Fruit fly (Drosophila melanogaster): ENCODE results near the gene SelT.
A peak's percentile ranks its signal among the peaks of the same experiment; 100 is the strongest.

The SelT gene

dm6 chr2L:5007256-5007655, 3.5 kb upstream of the SelT start (continued):
- TF ChIP-seq CG6163 (GFP tag; IDR thresholded peaks at IDR 0.05): peak; percentile 20; the same call in 1 of the 3 replicates
- no peak for TF ChIP-seq net (GFP tag; optimal IDR thresholded peaks at IDR 0.05)
- TF ChIP-seq CG6792 (GFP tag; optimal IDR thresholded peaks at IDR 0.05): no peak

- TF ChIP-seq CG1621 (tag; optimal IDR thresholded peaks at IDR 0.05) (peak; percentile 2), CG10631 (GFP tag; optimal IDR thresholded peaks at IDR 0.05) (no peak), CG3032 (tag; optimal IDR thresholded peaks at IDR 0.05) (peak; percentile 17), esn (GFP tag; optimal IDR thresholded peaks at IDR 0.05) (peak; percentile 54), Eip75B (GFP tag; optimal IDR thresholded peaks at IDR 0.05) (no peak), Hr39 (GFP tag; optimal IDR thresholded peaks at IDR 0.05) (no peak), fd59A (GFP tag; optimal IDR thresholded peaks at IDR 0.05) (no peak), dac (GFP tag; optimal IDR thresholded peaks at IDR 0.05) (no peak), CG6792 (GFP tag; optimal IDR thresholded peaks at IDR 0.05) (no peak), Eip78C (GFP tag) (peak; percentile 79), dsx (GFP tag; optimal IDR thresholded peaks at IDR 0.05; ENCODE audit: poor library complexity, severe bottlenecking) (peak; percentile 4), CG15336 (GFP tag; IDR thresholded peaks at IDR 0.05) (0 out of 2 replicates have a peak, but pooled peaks have one; percentile 14), Sox14 (GFP tag; optimal IDR thresholded peaks at IDR 0.05) (peak; percentile 23), Smox (GFP tag; optimal IDR thresholded peaks at IDR 0.05) (no peak), vri (GFP tag; optimal IDR thresholded peaks at IDR 0.05) (peak; percentile 30), Sox15 (GFP tag; optimal IDR thresholded peaks at IDR 0.05) (no peak), ss (GFP tag; optimal IDR thresholded peaks at IDR 0.05) (peak in 1 of 2 experiments; percentile 42), CG6854 (GFP tag; optimal IDR thresholded peaks at IDR 0.05) (peak; percentile 54), CG34406 (GFP tag; optimal IDR thresholded peaks at IDR 0.05) (no peak), fd85E (GFP tag; optimal IDR thresholded peaks at IDR 0.05) (no peak), CG4318 (GFP tag; optimal IDR thresholded peaks at IDR 0.05) (no peak), Ets96B (tag; optimal IDR thresholded peaks at IDR 0.05) (no peak), CG10669 (GFP tag; optimal IDR thresholded peaks at IDR 0.05) (no peak), Sox102F (GFP tag; optimal IDR thresholded peaks at IDR 0.05) (no peak), lz (GFP tag; optimal IDR thresholded peaks at IDR 0.05) (peak; percentile 35), CG3919 (GFP tag; optimal IDR thresholded peaks at IDR 0.05) (peak; percentile 21), Hr4 (GFP tag; optimal IDR thresholded peaks at IDR 0.05) (no peak), Ets21C (GFP tag; optimal IDR thresholded peaks at IDR 0.05) (no peak), CG11902 (GFP tag; optimal IDR thresholded peaks at IDR 0.05) (no peak), Blimp-1 (GFP tag; optimal IDR thresholded peaks at IDR 0.05) (no peak), CG16779 (tag; optimal IDR thresholded peaks at IDR 0.05) (peak; percentile 1), CG8319 (GFP tag; optimal IDR thresholded peaks at IDR 0.05) (no peak), CG32006 (GFP tag; optimal IDR thresholded peaks at IDR 0.05) (no peak), topi (GFP tag; optimal IDR thresholded peaks at IDR 0.05) (peak; percentile 12), CG11762 (GFP tag; optimal IDR thresholded peaks at IDR 0.05; ENCODE audit: insufficient read depth) (no peak), Hr38 (GFP tag; optimal IDR thresholded peaks at IDR 0.05) (no peak)
Observed at dm6 chr2L:5009306-5010030, 1.3 kb upstream of the SelT start, which contains the start of gene Rtnl1. TSS of gene Rtnl1 (minus strand) at chr2L:5009720.

dm6 chr2L:5020479-5020878, 9.8 kb downstream of the SelT start:
- TF ChIP-seq spab (GFP tag; optimal IDR thresholded peaks at IDR 0.05) (no peak), pdm3 (GFP tag; optimal IDR thresholded peaks at IDR 0.05) (no peak), eg (GFP tag; IDR thresholded peaks at IDR 0.05) (no peak), Gug (GFP tag; IDR thresholded peaks at IDR 0.05) (no peak), Hr39 (GFP tag; optimal IDR thresholded peaks at IDR 0.05) (no peak), CG11762 (GFP tag; optimal IDR thresholded peaks at IDR 0.05; ENCODE audit: insufficient read depth) (no peak), esn (GFP tag; optimal IDR thresholded peaks at IDR 0.05) (no peak), dac (GFP tag; optimal IDR thresholded peaks at IDR 0.05) (no peak), CG11902 (GFP tag; optimal IDR thresholded peaks at IDR 0.05) (no peak), CG34406 (GFP tag; optimal IDR thresholded peaks at IDR 0.05) (no peak), CG1621 (tag; optimal IDR thresholded peaks at IDR 0.05) (no peak), CG3032 (tag; optimal IDR thresholded peaks at IDR 0.05) (no peak), Ets21C (GFP tag; optimal IDR thresholded peaks at IDR 0.05) (no peak), CG6792 (GFP tag; optimal IDR thresholded peaks at IDR 0.05) (no peak)

Data from whole organism, prepupa.